Comparison of ENCODE assay signal across 1 fruit fly cellular context in the genomic region with DNA sequence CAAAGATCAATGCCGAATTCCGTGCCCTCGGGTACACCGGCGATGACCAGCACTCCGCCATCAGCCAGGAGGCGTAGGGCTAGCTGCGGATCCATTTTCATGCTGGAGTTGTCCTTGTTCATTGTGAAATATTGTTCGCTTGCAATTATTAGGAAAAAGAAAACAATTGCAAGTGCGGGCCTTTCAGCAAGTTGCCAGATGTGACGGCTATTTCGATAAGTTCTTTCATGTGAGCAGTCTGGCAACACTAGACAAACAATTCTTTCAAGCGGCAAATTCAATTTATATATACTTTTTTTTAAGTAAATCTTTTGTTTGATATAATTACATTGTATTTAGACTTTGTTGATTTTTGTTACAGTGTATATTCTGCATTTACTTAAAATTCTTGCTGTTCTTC.
A peak's percentile ranks its signal among the peaks of the same experiment; 100 is the strongest.
TF ChIP-seq lines count a peak whose summit lies in the region.

A gene (minus strand): TSS at position 157 of the 400 bp plus-strand sequence.

TF ChIP-seq in whole organism, embryonic, 481 proteins besides CTCF, POLR2A, EP300 and RAD21 (continued from another document):
- TF ChIP-seq az2 (GFP tag; optimal IDR thresholded peaks at IDR 0.05; lab: Kevin White, UChicago): no peak
- TF ChIP-seq nerfin-2 (GFP tag; IDR thresholded peaks at IDR 0.05; lab: Robert Waterston, UW; ENCODE audit: partially characterized antibody): peak; percentile 33; the same call in 1 of the 2 replicates
- peak; percentile 89 for TF ChIP-seq Dp (GFP tag; optimal IDR thresholded peaks at IDR 0.05; lab: Kevin White, UChicago)
